Worm (Caenorhabditis elegans): ENCODE data around the gene acc-4.
A peak's percentile ranks its signal among the peaks of the same experiment; 100 is the strongest.

Gene acc-4

ce11 chrIII:13457305-13457704 lies 26.6 kb downstream of the acc-4 start:
- TF ChIP-seq ama-1 (optimal IDR thresholded peaks at IDR 0.05) (peak; percentile 1), unc-39 (tag; optimal IDR thresholded peaks at IDR 0.05) (no peak)

ce11 chrIII:13455816-13456215 lies 28.1 kb downstream of the acc-4 start:
- TF ChIP-seq Y55F3AM.14 (GFP tag; optimal IDR thresholded peaks at IDR 0.05): no peak
- TF ChIP-seq lin-13 (GFP tag; optimal IDR thresholded peaks at IDR 0.05): peak; percentile 53
- TF ChIP-seq ztf-1 (GFP tag; conservative IDR thresholded peaks at IDR 0.05): no peak
- peak; percentile 66 for TF ChIP-seq crh-2 (tag; optimal IDR thresholded peaks at IDR 0.05)
- TF ChIP-seq zag-1 (tag; optimal IDR thresholded peaks at IDR 0.05): peak; percentile 1
- no peak for TF ChIP-seq lin-39 (tag; optimal IDR thresholded peaks at IDR 0.05)
- peak; percentile 73 for TF ChIP-seq nhr-129 (tag; optimal IDR thresholded peaks at IDR 0.05)
- TF ChIP-seq sma-9 (GFP tag; optimal IDR thresholded peaks at IDR 0.05): peak; percentile 12
- no peak for TF ChIP-seq sma-9 (tag; optimal IDR thresholded peaks at IDR 0.05)
- TF ChIP-seq unc-55 (GFP tag; optimal IDR thresholded peaks at IDR 0.05): peak; percentile 92
- TF ChIP-seq lsy-2 (tag; optimal IDR thresholded peaks at IDR 0.05): peak in 1 of 2 experiments; percentile 64
- no peak for TF ChIP-seq nhr-12 (tag; optimal IDR thresholded peaks at IDR 0.05)
- no peak for TF ChIP-seq R02D3.7 (tag; optimal IDR thresholded peaks at IDR 0.05)
- no peak for TF ChIP-seq nhr-237 (tag; optimal IDR thresholded peaks at IDR 0.05)
- peak; percentile 73 for TF ChIP-seq C34F6.9 (tag; optimal IDR thresholded peaks at IDR 0.05)
- TF ChIP-seq dmd-4 (tag; optimal IDR thresholded peaks at IDR 0.05): no peak
- no peak for TF ChIP-seq ZK546.5 (tag; optimal IDR thresholded peaks at IDR 0.05)

DNA sequence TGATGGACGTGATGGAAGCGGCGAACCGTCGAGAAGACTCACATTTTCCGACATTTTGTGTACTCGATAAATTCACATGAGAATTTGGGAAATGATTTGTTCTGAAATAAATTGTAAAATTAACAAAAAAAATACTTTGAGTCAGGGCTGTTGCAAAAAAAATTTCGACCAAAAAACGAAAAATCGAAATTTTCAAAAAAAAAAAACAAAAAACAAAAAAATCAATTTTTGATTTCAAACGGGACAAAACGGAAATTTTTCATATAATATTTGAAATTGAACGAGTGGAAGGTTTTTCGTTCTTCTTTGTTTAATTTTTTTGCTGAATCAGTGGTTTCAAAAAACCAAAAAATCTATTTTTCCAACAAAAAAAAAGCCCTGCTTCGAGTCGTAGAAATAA lies 28.7 kb downstream of the acc-4 start, which contains the start of gene cua-1:
Gene cua-1, minus strand, starts transcription at position 101 of the 400 bp plus-strand sequence.
- TF ChIP-seq egl-27 (tag; optimal IDR thresholded peaks at IDR 0.05): no peak
- TF ChIP-seq R02D3.7 (tag; optimal IDR thresholded peaks at IDR 0.05): no peak
- TF ChIP-seq nhr-129 (tag; optimal IDR thresholded peaks at IDR 0.05): no peak

ce11 chrIII:13452824-13453223 lies 31.1 kb downstream of the acc-4 start:
- TF ChIP-seq C34F6.9 (tag; optimal IDR thresholded peaks at IDR 0.05) (no peak), fos-1 (tag; optimal IDR thresholded peaks at IDR 0.05) (peak; percentile 31)

DNA sequence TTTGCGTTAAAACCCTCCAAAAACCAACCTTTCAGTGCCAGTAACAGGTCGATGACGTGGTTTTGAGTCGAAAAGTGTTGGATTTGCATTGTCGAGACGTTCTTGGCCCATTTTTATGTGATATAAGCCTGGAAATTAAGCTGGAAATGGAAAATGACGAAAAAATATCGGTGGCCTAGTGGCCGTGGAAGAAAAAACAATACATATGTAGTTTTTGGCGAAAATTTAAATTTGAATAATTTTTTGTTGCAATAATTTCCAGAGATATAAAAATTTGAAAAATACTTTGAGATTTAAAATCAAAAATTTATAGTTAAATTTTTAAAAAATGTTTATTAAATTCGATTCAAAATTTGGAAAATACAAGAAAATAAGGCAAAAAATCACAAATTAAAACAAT lies 44.5 kb downstream of the acc-4 start, which contains the start of gene ciao-2B:
Gene ciao-2B, minus strand, starts transcription at position 130 of the 400 bp plus-strand sequence.
- TF ChIP-seq fos-1 (tag; optimal IDR thresholded peaks at IDR 0.05): no peak
- TF ChIP-seq unc-55 (GFP tag; optimal IDR thresholded peaks at IDR 0.05): peak; percentile 63
- peak in 1 of 2 experiments; percentile 64 for TF ChIP-seq lsy-2 (tag; optimal IDR thresholded peaks at IDR 0.05)
- peak; percentile 90 for TF ChIP-seq gmeb-1 (tag; optimal IDR thresholded peaks at IDR 0.05)
- TF ChIP-seq nhr-11 (tag; optimal IDR thresholded peaks at IDR 0.05): no peak
- TF ChIP-seq lin-13 (GFP tag; optimal IDR thresholded peaks at IDR 0.05): peak; percentile 37
- no peak for TF ChIP-seq peb-1 (tag; optimal IDR thresholded peaks at IDR 0.05)
- peak; percentile 15 for TF ChIP-seq crh-2 (tag; optimal IDR thresholded peaks at IDR 0.05)
- peak; percentile 54 for TF ChIP-seq C34F6.9 (tag; optimal IDR thresholded peaks at IDR 0.05)
- TF ChIP-seq nhr-21 (tag; optimal IDR thresholded peaks at IDR 0.05): no peak
- TF ChIP-seq nhr-25 (tag; optimal IDR thresholded peaks at IDR 0.05): peak; percentile 6

DNA sequence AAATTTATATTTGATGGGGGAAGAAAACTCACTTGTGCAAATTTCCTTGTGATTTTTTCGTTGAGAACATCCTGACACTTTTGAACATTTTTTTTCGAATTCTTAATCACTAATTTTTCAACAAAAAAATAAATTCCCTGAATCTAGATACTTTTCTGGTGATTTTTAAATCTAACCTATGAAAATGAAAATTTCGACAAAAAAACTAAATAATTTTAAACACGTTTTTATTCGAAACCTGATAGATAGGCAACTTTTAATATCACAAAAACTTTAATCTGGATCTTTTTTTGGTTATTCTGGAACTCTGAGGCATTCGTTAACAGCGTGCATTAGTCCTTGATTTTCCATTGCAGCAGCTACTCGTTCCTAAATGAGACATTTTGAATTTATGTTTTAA lies 47.1 kb downstream of the acc-4 start, which contains the start of gene F45G2.9:
Gene F45G2.9, minus strand, starts transcription at position 101 of the 400 bp plus-strand sequence.
- TF ChIP-seq R02D3.7 (tag; optimal IDR thresholded peaks at IDR 0.05) (no peak), Y55F3AM.14 (GFP tag; optimal IDR thresholded peaks at IDR 0.05) (no peak), sma-9 (GFP tag; optimal IDR thresholded peaks at IDR 0.05) (no peak), sma-9 (tag; optimal IDR thresholded peaks at IDR 0.05) (no peak), unc-39 (tag; optimal IDR thresholded peaks at IDR 0.05) (no peak), peb-1 (tag; optimal IDR thresholded peaks at IDR 0.05) (no peak), mdl-1 (tag; optimal IDR thresholded peaks at IDR 0.05) (no peak), nhr-23 (tag; optimal IDR thresholded peaks at IDR 0.05) (no peak), alr-1 (tag; optimal IDR thresholded peaks at IDR 0.05) (no peak), ztf-11 (tag; optimal IDR thresholded peaks at IDR 0.05) (no peak), dmd-4 (tag; optimal IDR thresholded peaks at IDR 0.05) (no peak), nhr-6 (tag; optimal IDR thresholded peaks at IDR 0.05) (no peak)

DNA sequence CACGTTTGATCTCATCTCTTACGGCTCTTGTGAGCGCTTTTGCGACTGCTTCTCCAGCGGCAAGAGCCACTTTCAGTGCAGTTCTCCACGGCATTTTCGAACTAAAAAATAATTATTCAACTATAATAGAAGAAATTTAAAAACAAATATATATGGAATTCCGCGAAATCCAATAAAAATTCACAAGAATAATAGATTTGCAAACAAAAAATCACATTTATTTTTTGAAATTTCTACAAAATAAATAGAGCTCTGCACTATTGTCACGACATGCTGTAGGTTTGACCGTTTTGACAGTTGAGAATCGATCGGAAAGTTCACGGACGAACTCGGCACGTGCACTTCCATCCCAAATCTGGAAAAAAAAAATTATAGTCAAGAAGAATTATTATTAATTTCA lies 48.4 kb downstream of the acc-4 start, which contains the start of gene F45G2.8:
Gene F45G2.8, minus strand, starts transcription at position 101 of the 400 bp plus-strand sequence.
- no peak for TF ChIP-seq fos-1 (tag; optimal IDR thresholded peaks at IDR 0.05)
- TF ChIP-seq elt-1 (tag; optimal IDR thresholded peaks at IDR 0.05): no peak

Measured in whole organism, L2 larva.